Fruit fly (Drosophila melanogaster) whole organism, embryonic: ENCODE results near the gene Gr64b.

Experiments
- Bgb ChIP-seq: fragments of 200-800 bp; sonication (Bioruptor generic); IDR thresholded peaks from 2 replicates; pipeline ENCODE4 v1.3.6; 2022; ENCODE audit warnings: missing biosample characterization, missing genetic modification characterization; ENCODE audit not compliant: partially characterized antibody
- CG10147 ChIP-seq: fragments of 200-800 bp; sonication (Bioruptor generic); optimal IDR thresholded peaks from 2 replicates; lab custom pipeline; 2019; ENCODE audit warnings: missing biosample characterization, mild to moderate bottlenecking, missing genetic modification characterization, moderate library complexity
- CG11695 ChIP-seq: fragments of 200-800 bp; sonication (Bioruptor generic); IDR thresholded peaks from 3 replicates; pipeline ENCODE4 v1.3.6; 2022; ENCODE audit warnings: missing biosample characterization, missing genetic modification characterization
- CG13287 ChIP-seq: fragments of 200-800 bp; sonication (Bioruptor generic); IDR thresholded peaks from 2 replicates; pipeline ENCODE4 v1.3.6; 2022; ENCODE audit warnings: missing biosample characterization, missing genetic modification characterization; ENCODE audit not compliant: partially characterized antibody
- CG14441 ChIP-seq: fragments of 200-800 bp; sonication (Bioruptor generic); IDR thresholded peaks from 2 replicates; pipeline ENCODE4 v1.3.6; 2022; ENCODE audit warnings: missing biosample characterization, missing genetic modification characterization
- CG17361 ChIP-seq: fragments of 200-800 bp; sonication (Bioruptor generic); IDR thresholded peaks from 3 replicates; pipeline ENCODE4 v1.3.6; 2022; ENCODE audit warnings: missing biosample characterization, missing genetic modification characterization
- CG2875 ChIP-seq: fragments of 200-800 bp; sonication (Bioruptor generic); optimal IDR thresholded peaks from 2 replicates; lab custom pipeline; 2017; ENCODE audit warnings: missing biosample characterization, mild to moderate bottlenecking, missing genetic modification characterization, missing genetic modification reagents
- CG30020 ChIP-seq: fragments of 200-800 bp; optimal IDR thresholded peaks from 2 replicates; lab custom pipeline; 2019; ENCODE audit warnings: missing biosample characterization, mild to moderate bottlenecking, missing genetic modification characterization, moderate library complexity
- CG3065 ChIP-seq: fragments of 200-800 bp; sonication (Bioruptor generic); optimal IDR thresholded peaks from 2 replicates; lab custom pipeline; 2016; ENCODE audit warnings: missing biosample characterization, missing genetic modification characterization
- CG34376 ChIP-seq: fragments of 200-800 bp; sonication (Bioruptor generic); optimal IDR thresholded peaks from 2 replicates; lab custom pipeline; 2018; ENCODE audit warnings: missing biosample characterization, mild to moderate bottlenecking, missing genetic modification characterization
- CG3726 ChIP-seq: fragments of 200-800 bp; sonication (Bioruptor generic); IDR thresholded peaks from 3 replicates; pipeline ENCODE4, ENCODE4 v1.3.6; 2022; ENCODE audit warnings: missing biosample characterization, missing genetic modification characterization
- CG3847 ChIP-seq: fragments of 200-800 bp; sonication (Bioruptor generic); IDR thresholded peaks from 2 replicates; pipeline ENCODE4 v1.3.6; 2022; ENCODE audit warnings: missing biosample characterization, missing genetic modification characterization
- CG6683 ChIP-seq: fragments of 200-800 bp; sonication (Bioruptor generic); optimal IDR thresholded peaks from 2 replicates; lab custom pipeline; 2017; ENCODE audit warnings: missing biosample characterization, mild to moderate bottlenecking, missing genetic modification characterization, missing genetic modification reagents
- CG8359 ChIP-seq: fragments of 200-800 bp; sonication (Bioruptor generic); optimal IDR thresholded peaks from 2 replicates; lab custom pipeline; 2017; ENCODE audit warnings: missing biosample characterization, mild to moderate bottlenecking, missing genetic modification characterization, borderline replicate concordance
- CG8388 ChIP-seq: fragments of 200-800 bp; sonication (Bioruptor generic); optimal IDR thresholded peaks from 2 replicates; lab custom pipeline; 2019; ENCODE audit warnings: missing biosample characterization, mild to moderate bottlenecking, missing genetic modification characterization, moderate library complexity
- CG8924 ChIP-seq: fragments of 200-800 bp; optimal IDR thresholded peaks from 3 replicates; lab custom pipeline; 2019; ENCODE audit warnings: missing biosample characterization, mild to moderate bottlenecking, missing genetic modification characterization, moderate library complexity
- CG9817 ChIP-seq: fragments of 200-800 bp; sonication (Bioruptor generic); optimal IDR thresholded peaks from 2 replicates; lab custom pipeline; 2018; ENCODE audit warnings: missing biosample characterization, mild to moderate bottlenecking, missing genetic modification characterization, moderate library complexity
- Dfd ChIP-seq, 2 experiments: fragments of >200 bp; optimal IDR thresholded peaks; 2 replicates each; lab custom pipeline; 2017; ENCODE audit warnings: missing biosample characterization in 2 of 2, missing genetic modification characterization in 2 of 2
- E2f1 ChIP-seq: fragments of 200-800 bp; sonication (Bioruptor generic); IDR thresholded peaks from 2 replicates; pipeline ENCODE4 v1.3.6; 2022; ENCODE audit warnings: missing biosample characterization, missing genetic modification characterization
- Hey ChIP-seq: fragments of 200-800 bp; sonication (Bioruptor generic); optimal IDR thresholded peaks from 3 replicates; lab custom pipeline; 2018; ENCODE audit warnings: missing biosample characterization, mild to moderate bottlenecking, missing genetic modification characterization
- HmgZ ChIP-seq: fragments of 200-800 bp; sonication (Bioruptor generic); optimal IDR thresholded peaks from 2 replicates; lab custom pipeline; 2018; ENCODE audit warnings: missing biosample characterization, mild to moderate bottlenecking, missing genetic modification characterization
- Hr51 ChIP-seq, 2 experiments: fragments of 200-800 bp; sonication (Bioruptor generic); optimal IDR thresholded peaks; 2 replicates in 1 of 2; 3 replicates in 1 of 2; lab custom pipeline; 2016 to 2018; ENCODE audit warnings: missing biosample characterization in 2 of 2, missing genetic modification characterization in 2 of 2, mild to moderate bottlenecking in 1 of 2, moderate library complexity in 1 of 2
- Lim3 ChIP-seq: fragments of 200-800 bp; sonication (Bioruptor generic); IDR thresholded peaks from 2 replicates; pipeline ENCODE4 v1.3.6; 2022; ENCODE audit warnings: missing biosample characterization, missing genetic modification characterization
- Meics ChIP-seq: fragments of 200-800 bp; sonication (Bioruptor generic); optimal IDR thresholded peaks from 2 replicates; lab custom pipeline; 2017; ENCODE audit warnings: missing biosample characterization, mild to moderate bottlenecking, missing genetic modification characterization
- Myb ChIP-seq: fragments of 200-800 bp; sonication (Bioruptor generic); optimal IDR thresholded peaks from 2 replicates; lab custom pipeline; 2016; ENCODE audit warnings: missing biosample characterization, missing genetic modification characterization
- Nf-YA ChIP-seq: fragments of 200-800 bp; sonication (Bioruptor generic); IDR thresholded peaks from 2 replicates; pipeline ENCODE4 v1.3.6; 2022; ENCODE audit warnings: missing biosample characterization, missing genetic modification characterization
- Sin3A ChIP-seq: fragments of >200 bp; optimal IDR thresholded peaks from 2 replicates; lab custom pipeline; 2018
- TFAM ChIP-seq: fragments of 200-800 bp; sonication (Bioruptor generic); optimal IDR thresholded peaks from 2 replicates; lab custom pipeline; 2017; ENCODE audit warnings: missing biosample characterization, missing genetic modification characterization, inconsistent platforms
- YL-1 ChIP-seq: fragments of 200-800 bp; sonication (Bioruptor generic); optimal IDR thresholded peaks from 3 replicates; lab custom pipeline; 2017; ENCODE audit warnings: missing biosample characterization, mild to moderate bottlenecking, missing genetic modification characterization
- amos ChIP-seq: fragments of 200-800 bp; sonication (Bioruptor generic); IDR thresholded peaks from 2 replicates; pipeline ENCODE4 v1.3.6; 2022; ENCODE audit warnings: missing biosample characterization, missing genetic modification characterization; ENCODE audit not compliant: partially characterized antibody
- ase ChIP-seq: fragments of 200-800 bp; sonication (Bioruptor generic); IDR thresholded peaks from 3 replicates; pipeline ENCODE4 v1.3.6; 2022; ENCODE audit warnings: missing biosample characterization, missing genetic modification characterization
- bab2 ChIP-seq: fragments of 200-800 bp; sonication (Bioruptor generic); optimal IDR thresholded peaks from 2 replicates; lab custom pipeline; 2016; ENCODE audit warnings: missing biosample characterization, missing genetic modification characterization
- cas ChIP-seq: fragments of 200-800 bp; sonication (Bioruptor generic); IDR thresholded peaks from 2 replicates; pipeline ENCODE4 v1.3.6; 2022; ENCODE audit warnings: missing biosample characterization, missing genetic modification characterization
- danr ChIP-seq: fragments of 200-800 bp; sonication (Bioruptor generic); IDR thresholded peaks from 2 replicates; pipeline ENCODE4 v1.3.6; 2022; ENCODE audit warnings: missing biosample characterization, missing genetic modification characterization
- emc ChIP-seq: fragments of 200-800 bp; sonication (Bioruptor generic); optimal IDR thresholded peaks from 2 replicates; lab custom pipeline; 2016; ENCODE audit warnings: missing biosample characterization, missing genetic modification characterization
- exex ChIP-seq: fragments of 200-800 bp; sonication (Bioruptor generic); optimal IDR thresholded peaks from 4 replicates; lab custom pipeline; 2018; ENCODE audit warnings: missing biosample characterization, mild to moderate bottlenecking, missing genetic modification characterization, moderate library complexity
- gsb ChIP-seq: fragments of 200-800 bp; sonication (Bioruptor generic); IDR thresholded peaks from 2 replicates; pipeline ENCODE4 v1.3.6; 2022; ENCODE audit warnings: missing biosample characterization, missing genetic modification characterization
- her ChIP-seq: fragments of 200-800 bp; sonication (Bioruptor generic); optimal IDR thresholded peaks from 2 replicates; lab custom pipeline; 2016; ENCODE audit warnings: missing biosample characterization, missing genetic modification characterization
- hth ChIP-seq: fragments of >200 bp; optimal IDR thresholded peaks from 2 replicates; lab custom pipeline; 2017; ENCODE audit warnings: inconsistent platforms
- ind ChIP-seq: fragments of 200-800 bp; sonication (Bioruptor generic); optimal IDR thresholded peaks from 3 replicates; lab custom pipeline; 2016; ENCODE audit warnings: missing biosample characterization, missing genetic modification characterization
- kah ChIP-seq: fragments of 200-800 bp; sonication (Bioruptor generic); optimal IDR thresholded peaks from 2 replicates; lab custom pipeline; 2018; ENCODE audit warnings: missing biosample characterization, mild to moderate bottlenecking, missing genetic modification characterization
- lilli ChIP-seq: fragments of 200-800 bp; sonication (Bioruptor generic); optimal IDR thresholded peaks from 3 replicates; lab custom pipeline; 2016; ENCODE audit warnings: missing biosample characterization, missing genetic modification characterization
- nerfin-2 ChIP-seq: fragments of 200-800 bp; sonication (Bioruptor generic); IDR thresholded peaks from 2 replicates; pipeline ENCODE4 v1.3.6; 2022; ENCODE audit warnings: missing biosample characterization, missing genetic modification characterization; ENCODE audit not compliant: partially characterized antibody
- nmo ChIP-seq: fragments of 200-800 bp; sonication (Bioruptor generic); optimal IDR thresholded peaks from 2 replicates; lab custom pipeline; 2018; ENCODE audit warnings: missing biosample characterization, mild to moderate bottlenecking, missing genetic modification characterization, moderate library complexity
- odd ChIP-seq: fragments of 200-800 bp; sonication (Bioruptor generic); optimal IDR thresholded peaks from 2 replicates; lab custom pipeline; 2017; ENCODE audit warnings: missing biosample characterization, mild to moderate bottlenecking, missing genetic modification characterization
- pum ChIP-seq: fragments of 200-800 bp; sonication (Bioruptor generic); optimal IDR thresholded peaks from 2 replicates; lab custom pipeline; 2016; ENCODE audit warnings: missing biosample characterization, missing genetic modification characterization
- shn ChIP-seq: fragments of 200-800 bp; sonication (Bioruptor generic); optimal IDR thresholded peaks from 3 replicates; lab custom pipeline; 2016; ENCODE audit warnings: missing biosample characterization, missing genetic modification characterization
- tll ChIP-seq, 2 experiments: fragments of 200-800 bp in 1 of 2; fragments of >200 bp in 1 of 2; sonication (Bioruptor generic) in 1 of 2; optimal IDR thresholded peaks; 2 replicates each; lab custom pipeline; 2017 to 2019; ENCODE audit warnings: missing biosample characterization in 2 of 2, missing genetic modification characterization in 2 of 2, mild to moderate bottlenecking in 1 of 2, moderate library complexity in 1 of 2
- unpg ChIP-seq: fragments of 200-800 bp; sonication (Bioruptor generic); optimal IDR thresholded peaks from 3 replicates; lab custom pipeline; 2018; ENCODE audit warnings: missing biosample characterization, mild to moderate bottlenecking, missing genetic modification characterization, moderate library complexity
- zfh1 ChIP-seq: fragments of 200-800 bp; sonication (Bioruptor generic); IDR thresholded peaks from 3 replicates; pipeline ENCODE4 v1.3.6; 2022; ENCODE audit warnings: missing biosample characterization, missing genetic modification characterization

Gene Gr64b

dm6 chr3L:4025738-4026505 is 2.5 kb upstream of the Gr64b start, which contains the start of gene CG11594 (continued):
- TF ChIP-seq zfh1 (GFP tag; lab: Robert Waterston, UW) (no peak), kah (GFP tag; lab: Kevin White, UChicago) (no peak), CG11695 (GFP tag; lab: Robert Waterston, UW) (0 out of 3 replicates have a peak, but pooled peaks have one; percentile 23), Hey (tag; lab: Kevin White, UChicago) (no peak), Nf-YA (GFP tag; lab: Robert Waterston, UW) (no peak), CG8359 (GFP tag; lab: Kevin White, UChicago) (no peak), tll (GFP tag; optimal IDR thresholded peaks at IDR 0.05; lab: Kevin White, UChicago) (no peak), Lim3 (GFP tag; lab: Robert Waterston, UW) (no peak), CG8924 (tag; lab: Kevin White, UChicago) (peak; percentile 8), bab2 (GFP tag; lab: Kevin White, UChicago) (no peak), nerfin-2 (GFP tag; lab: Robert Waterston, UW) (no peak), danr (GFP tag; lab: Robert Waterston, UW) (no peak), Dfd (GFP tag; optimal IDR thresholded peaks at IDR 0.05; lab: Kevin White, UChicago) (no peak), CG13287 (GFP tag; lab: Robert Waterston, UW) (no peak), CG3726 (no peak), CG2875 (GFP tag; lab: Kevin White, UChicago) (no peak), YL-1 (no peak), CG3065 (GFP tag; lab: Kevin White, UChicago) (no peak), her (no peak), Bgb (GFP tag; lab: Robert Waterston, UW) (no peak), Myb (GFP tag; lab: Kevin White, UChicago) (no peak), TFAM (no peak), E2f1 (GFP tag; lab: Robert Waterston, UW) (no peak), CG14441 (GFP tag; lab: Robert Waterston, UW) (peak; percentile 47; the same call in 1 of the 2 replicates), CG17361 (GFP tag; lab: Robert Waterston, UW) (no peak), ind (no peak), unpg (GFP tag; lab: Kevin White, UChicago) (no peak), HmgZ (peak; percentile 21), CG3847 (GFP tag; lab: Robert Waterston, UW) (no peak), lilli (GFP tag; lab: Kevin White, UChicago) (no peak), exex (tag; lab: Kevin White, UChicago) (peak; percentile 95), CG30020 (tag; lab: Kevin White, UChicago) (no peak), Sin3A (lab: Kevin White, UChicago) (no peak), Hr51 (GFP tag; optimal IDR thresholded peaks at IDR 0.05; lab: Kevin White, UChicago) (no peak), ase (GFP tag; lab: Robert Waterston, UW) (no peak), odd (GFP tag; lab: Kevin White, UChicago) (no peak), nmo (GFP tag; lab: Kevin White, UChicago) (no peak), pum (GFP tag; lab: Kevin White, UChicago) (no peak), hth (no peak), shn (GFP tag; lab: Kevin White, UChicago) (no peak), CG8388 (GFP tag; lab: Kevin White, UChicago) (no peak), cas (no peak), CG9817 (tag; lab: Kevin White, UChicago) (peak; percentile 48), CG34376 (GFP tag; lab: Kevin White, UChicago) (peak; percentile 60), amos (GFP tag; lab: Robert Waterston, UW) (peak; percentile 4; the same call in 1 of the 2 replicates), emc (GFP tag; lab: Kevin White, UChicago) (no peak), Meics (GFP tag; lab: Kevin White, UChicago) (peak; percentile 50), CG6683 (GFP tag; lab: Kevin White, UChicago) (no peak), CG10147 (no peak), gsb (GFP tag; lab: Robert Waterston, UW) (peak; percentile 41; the same call in 1 of the 2 replicates)
